Fruit fly (Drosophila melanogaster) whole organism, wandering third instar larva: ENCODE measurements around the gene Actn3.
"Not testable (repeated sequence)": the region's sequence is repeated elsewhere in the genome, so short reads cannot be mapped to it uniquely, and the experiment has no call there.

Experiments used
- Abd-B ChIP-seq: fragments of >200 bp; optimal IDR thresholded peaks from 2 replicates; lab custom pipeline; 2017; ENCODE audit warnings: missing biosample characterization, missing genetic modification characterization
- CG32264 ChIP-seq: fragments of 200-800 bp; sonication (Bioruptor generic); optimal IDR thresholded peaks from 2 replicates; lab custom pipeline; 2016; ENCODE audit warnings: missing biosample characterization, missing genetic modification characterization
- CG9705 ChIP-seq: fragments of 200-800 bp; sonication (Bioruptor generic); optimal IDR thresholded peaks from 2 replicates; lab custom pipeline; 2018; ENCODE audit warnings: missing biosample characterization, mild to moderate bottlenecking, missing genetic modification characterization
- CrebA ChIP-seq: fragments of 200-800 bp; sonication (Bioruptor generic); optimal IDR thresholded peaks from 2 replicates; lab custom pipeline; 2016; ENCODE audit warnings: missing biosample characterization, mild to moderate bottlenecking, missing genetic modification characterization, borderline replicate concordance
- Dif ChIP-seq: fragments of 200-275, 200-300 bp; sonication (Bioruptor generic); optimal IDR thresholded peaks from 2 replicates; lab custom pipeline; 2018; ENCODE audit warnings: missing biosample characterization, missing genetic modification characterization; ENCODE audit not compliant: partially characterized antibody
- GATAd ChIP-seq: sonication (Bioruptor generic); optimal IDR thresholded peaks from 2 replicates; lab custom pipeline; 2016; ENCODE audit warnings: missing biosample characterization, missing genetic modification characterization
- HLH106 ChIP-seq: fragments of 200-800 bp; optimal IDR thresholded peaks from 3 replicates; lab custom pipeline; 2019; ENCODE audit warnings: missing biosample characterization, mild to moderate bottlenecking, missing genetic modification characterization, moderate library complexity
- Hnf4 ChIP-seq: fragments of 200-800 bp; sonication (Bioruptor generic); optimal IDR thresholded peaks from 2 replicates; lab custom pipeline; 2016; ENCODE audit warnings: missing biosample characterization, mild to moderate bottlenecking, missing genetic modification characterization
- Hr78 ChIP-seq: fragments of >200 bp; optimal IDR thresholded peaks from 2 replicates; lab custom pipeline; 2017; ENCODE audit warnings: missing biosample characterization, missing genetic modification characterization
- Hr83 ChIP-seq: fragments of 200-300 bp; sonication (Bioruptor generic); optimal IDR thresholded peaks from 2 replicates; lab custom pipeline; 2016; ENCODE audit warnings: missing biosample characterization, mild to moderate bottlenecking, missing genetic modification characterization, moderate library complexity; ENCODE audit not compliant: poor library complexity, severe bottlenecking
- Jra ChIP-seq: sonication (Bioruptor generic); optimal IDR thresholded peaks from 2 replicates; lab custom pipeline; 2016; ENCODE audit warnings: missing biosample characterization, missing genetic modification characterization
- Mio ChIP-seq: sonication (Bioruptor generic); optimal IDR thresholded peaks from 2 replicates; lab custom pipeline; 2016; ENCODE audit warnings: missing biosample characterization, missing genetic modification characterization
- N ChIP-seq: fragments of >200 bp; optimal IDR thresholded peaks from 2 replicates; lab custom pipeline; 2018; ENCODE audit warnings: missing biosample characterization, missing external identifiers, missing genetic modification characterization
- OdsH ChIP-seq: fragments of 200-800 bp; sonication (Bioruptor generic); optimal IDR thresholded peaks from 2 replicates; lab custom pipeline; 2016; ENCODE audit warnings: missing biosample characterization, mild to moderate bottlenecking, missing genetic modification characterization
- Rel ChIP-seq, 2 experiments: fragments of 200-800 bp; sonication (Bioruptor generic) in 1 of 2; optimal IDR thresholded peaks; 2 replicates in 1 of 2; 3 replicates in 1 of 2; lab custom pipeline; 2016 to 2019; ENCODE audit warnings: mild to moderate bottlenecking in 2 of 2, missing biosample characterization in 2 of 2, missing genetic modification characterization in 2 of 2, moderate library complexity in 1 of 2
- Sp1 ChIP-seq: fragments of 200-800 bp; sonication (Bioruptor generic); optimal IDR thresholded peaks from 3 replicates; lab custom pipeline; 2019; ENCODE audit warnings: missing biosample characterization, mild to moderate bottlenecking, missing genetic modification characterization, moderate library complexity
- Vsx2 ChIP-seq: fragments of 200-300, 225-300 bp; sonication (Bioruptor generic); optimal IDR thresholded peaks from 2 replicates; lab custom pipeline; 2018; ENCODE audit warnings: missing biosample characterization, missing genetic modification characterization; ENCODE audit not compliant: partially characterized antibody
- brk ChIP-seq: fragments of 200-800 bp; sonication (Bioruptor generic); optimal IDR thresholded peaks from 2 replicates; lab custom pipeline; 2016; ENCODE audit warnings: missing biosample characterization, mild to moderate bottlenecking, missing genetic modification characterization
- dl ChIP-seq, 2 experiments: fragments of 175-275, 200-275 bp in 1 of 2; fragments of 200-275 bp in 1 of 2; sonication (Bioruptor generic); optimal IDR thresholded peaks; lab custom pipeline; 2018; ENCODE audit warnings: mild to moderate bottlenecking in 2 of 2, missing biosample characterization in 2 of 2, missing genetic modification characterization in 2 of 2, moderate library complexity in 2 of 2; ENCODE audit not compliant: partially characterized antibody in 2 of 2, insufficient read depth in 1 of 2
- dmrt93B ChIP-seq: fragments of 200-800 bp; sonication (Bioruptor generic); optimal IDR thresholded peaks from 2 replicates; lab custom pipeline; 2018; ENCODE audit warnings: missing biosample characterization, mild to moderate bottlenecking, missing genetic modification characterization
- dsf ChIP-seq: sonication (Bioruptor generic); optimal IDR thresholded peaks from 2 replicates; lab custom pipeline; 2016; ENCODE audit warnings: missing biosample characterization, missing genetic modification characterization, borderline replicate concordance
- ey ChIP-seq: fragments of 200-800 bp; sonication (Bioruptor generic); optimal IDR thresholded peaks from 2 replicates; lab custom pipeline; 2016; ENCODE audit warnings: missing biosample characterization, missing genetic modification characterization
- foxo ChIP-seq, 2 experiments: fragments of 200-800 bp; sonication (Bioruptor generic); optimal IDR thresholded peaks; 2 replicates in 1 of 2; 3 replicates in 1 of 2; lab custom pipeline; 2016 to 2017; ENCODE audit warnings: missing biosample characterization in 2 of 2, missing genetic modification characterization in 2 of 2
- fru ChIP-seq: fragments of 200-800 bp; sonication (Bioruptor generic); optimal IDR thresholded peaks from 3 replicates; lab custom pipeline; 2016; ENCODE audit warnings: missing biosample characterization, mild to moderate bottlenecking, missing genetic modification characterization
- h ChIP-seq: fragments of 200-800 bp; sonication (Bioruptor generic); optimal IDR thresholded peaks from 3 replicates; lab custom pipeline; 2016; ENCODE audit warnings: missing biosample characterization, mild to moderate bottlenecking, missing genetic modification characterization
- jim ChIP-seq: fragments of 175-275, 200-325 bp; sonication (Bioruptor generic); optimal IDR thresholded peaks from 2 replicates; lab custom pipeline; 2016; ENCODE audit warnings: missing biosample characterization, mild to moderate bottlenecking, missing genetic modification characterization
- pan ChIP-seq: fragments of >200 bp; optimal IDR thresholded peaks from 2 replicates; lab custom pipeline; 2017
- psq ChIP-seq: fragments of 200-800 bp; sonication (Bioruptor generic); optimal IDR thresholded peaks from 3 replicates; lab custom pipeline; 2017; ENCODE audit warnings: missing biosample characterization, mild to moderate bottlenecking, missing genetic modification characterization, moderate library complexity
- rgr ChIP-seq: fragments of 200-800 bp; sonication (Bioruptor generic); optimal IDR thresholded peaks from 3 replicates; lab custom pipeline; 2016; ENCODE audit warnings: missing biosample characterization, mild to moderate bottlenecking, missing genetic modification characterization
- sage ChIP-seq: fragments of 200-800 bp; sonication (Bioruptor generic); optimal IDR thresholded peaks from 2 replicates; lab custom pipeline; 2016; ENCODE audit warnings: missing biosample characterization, mild to moderate bottlenecking, missing genetic modification characterization
- sv ChIP-seq: fragments of 200-800 bp; sonication (Bioruptor generic); optimal IDR thresholded peaks from 3 replicates; lab custom pipeline; 2016; ENCODE audit warnings: missing biosample characterization, missing genetic modification characterization
- woc ChIP-seq: sonication (Bioruptor generic); optimal IDR thresholded peaks from 2 replicates; lab custom pipeline; 2016; ENCODE audit warnings: missing biosample characterization, mild to moderate bottlenecking, missing genetic modification characterization

Gene Actn3

DNA sequence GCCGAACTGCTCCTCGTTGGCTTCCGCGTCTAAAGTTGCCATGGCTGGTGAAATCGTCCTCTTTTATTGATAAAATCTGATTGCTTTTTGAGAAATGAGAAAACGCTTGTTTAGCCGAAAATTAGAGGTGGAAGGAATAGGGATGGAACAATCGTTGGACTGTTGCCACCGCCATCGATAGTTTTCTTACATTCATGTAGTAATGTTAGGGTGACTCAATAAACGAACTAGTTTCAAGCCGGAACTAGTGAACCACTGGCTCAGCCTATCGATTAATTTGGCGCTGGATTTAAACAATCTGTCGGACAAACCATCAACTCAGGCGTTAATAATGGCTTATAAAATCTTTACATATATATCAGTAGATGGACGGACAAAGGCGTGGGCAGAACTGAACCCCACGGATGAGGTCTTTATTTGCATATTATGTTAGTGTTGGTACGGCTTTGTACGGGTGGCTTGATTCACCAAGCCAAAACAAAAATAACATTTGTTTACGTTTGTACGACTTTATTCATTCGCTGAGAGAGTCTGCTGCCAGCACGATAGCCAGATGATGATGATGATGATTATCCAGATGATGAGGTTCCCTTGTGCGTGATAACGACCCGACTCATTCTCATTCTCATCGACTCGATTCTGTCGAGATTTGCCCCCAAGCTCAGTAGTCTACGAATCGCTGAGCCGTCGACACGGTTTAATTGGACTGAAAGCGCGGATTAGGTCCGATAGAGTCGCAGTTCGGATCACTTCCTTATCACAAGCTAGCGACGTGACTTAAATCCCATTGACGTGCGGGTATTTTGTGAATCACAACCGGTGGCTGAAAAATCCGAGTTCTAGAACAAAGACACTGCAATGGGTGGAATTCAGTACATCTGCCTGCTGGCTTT lies 24.9 kb upstream of the Actn3 start, which contains the start of the genes Sf3a1 and Irc:
TSS of gene Sf3a1 (minus strand) at position 138 of the 893 bp plus-strand sequence.
TSS of gene Irc (plus strand) at position 658 of the 893 bp plus-strand sequence.
- TF ChIP-seq foxo (GFP tag; optimal IDR thresholded peaks at IDR 0.05; lab: Kevin White, UChicago) (no peak), rgr (peak; percentile 4), sage (GFP tag; lab: Kevin White, UChicago) (no peak), Hr83 (GFP tag; lab: Kevin White, UChicago) (peak; percentile 60), Jra (peak; percentile 37), Hnf4 (GFP tag; lab: Kevin White, UChicago) (peak; percentile 50), dl (GFP tag; optimal IDR thresholded peaks at IDR 0.05; lab: Kevin White, UChicago; ENCODE audit: insufficient read depth in 1 of 2, partially characterized antibody in 2 of 2) (no peak), OdsH (GFP tag; lab: Kevin White, UChicago) (no peak), ey (GFP tag; lab: Kevin White, UChicago) (peak; percentile 13), fru (peak; percentile 95), Rel (GFP tag; optimal IDR thresholded peaks at IDR 0.05; lab: Kevin White, UChicago) (no peak), Rel (tag; optimal IDR thresholded peaks at IDR 0.05; lab: Kevin White, UChicago) (peak; percentile 96)

- TF ChIP-seq h (GFP tag; lab: Kevin White, UChicago) = peak; percentile 41
- peak; percentile 14 for TF ChIP-seq CG9705 (GFP tag; lab: Kevin White, UChicago)
- no peak for TF ChIP-seq jim
- peak in 1 of 2 experiments; percentile 59 for TF ChIP-seq foxo (GFP tag; optimal IDR thresholded peaks at IDR 0.05; lab: Kevin White, UChicago)
- TF ChIP-seq brk (GFP tag; lab: Kevin White, UChicago) = no peak
- TF ChIP-seq dsf (GFP tag; lab: Kevin White, UChicago) = no peak
- peak; percentile 52 for TF ChIP-seq HLH106 (tag; lab: Kevin White, UChicago)
- no peak for TF ChIP-seq pan (lab: Kevin White, UChicago)
- TF ChIP-seq rgr = no peak
- TF ChIP-seq CG32264 (GFP tag; lab: Kevin White, UChicago) = peak; percentile 20
- peak; percentile 46 for TF ChIP-seq fru
- TF ChIP-seq dl (GFP tag; optimal IDR thresholded peaks at IDR 0.05; lab: Kevin White, UChicago; ENCODE audit: insufficient read depth in 1 of 2, partially characterized antibody in 2 of 2) = no peak
- TF ChIP-seq sv (GFP tag; lab: Kevin White, UChicago) = no peak
- TF ChIP-seq woc (GFP tag; lab: Kevin White, UChicago) = peak; percentile 39
- TF ChIP-seq Sp1 (GFP tag; lab: Kevin White, UChicago) = peak; percentile 49
These were observed 18.7 kb upstream of the Actn3 start, which contains the start of the genes EMC2A and CG3534 for dm6 chr3R:16996059-16996959. EMC2A (minus strand) TSS chr3R:16996071. CG3534 (plus strand) TSS chr3R:16996446.

- not testable (repeated sequence) for TF ChIP-seq dl (GFP tag; optimal IDR thresholded peaks at IDR 0.05; lab: Kevin White, UChicago; ENCODE audit: insufficient read depth in 1 of 2, partially characterized antibody in 2 of 2); Rel (GFP tag; optimal IDR thresholded peaks at IDR 0.05; lab: Kevin White, UChicago); Rel (tag; optimal IDR thresholded peaks at IDR 0.05; lab: Kevin White, UChicago); sv (GFP tag; lab: Kevin White, UChicago)
These were observed 15.1 kb upstream of the Actn3 start, which contains the start of gene CG31274 for dm6 chr3R:16992716-16993115. CG31274 (plus strand) TSS chr3R:16993016.

DNA sequence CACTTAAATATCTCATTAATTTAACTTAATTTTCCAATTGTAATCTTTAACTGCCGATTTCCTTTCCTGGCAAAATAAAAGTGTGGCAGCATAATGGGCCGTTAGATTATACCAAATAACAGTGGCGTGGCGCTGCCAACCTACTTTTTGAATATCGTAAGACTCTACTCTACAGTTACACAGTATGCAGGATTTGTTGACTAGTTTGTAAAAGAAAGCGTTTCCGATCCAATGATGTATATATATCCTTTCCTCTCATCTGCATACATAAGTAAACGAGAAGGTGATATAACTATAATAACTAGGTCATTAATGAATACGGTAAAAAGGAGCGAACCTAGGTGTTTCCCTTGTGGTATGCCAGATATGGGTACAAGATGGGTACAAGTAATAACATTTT lies 14.2 kb upstream of the Actn3 start, which contains the start of gene EMC2B:
TSS of gene EMC2B (minus strand) at position 98 of the 400 bp plus-strand sequence.
- peak; percentile 8 for TF ChIP-seq Mio (GFP tag; lab: Kevin White, UChicago)
- TF ChIP-seq rgr = peak; percentile 46
- no peak for TF ChIP-seq jim
- no peak for TF ChIP-seq Vsx2 (GFP tag; lab: Kevin White, UChicago)
- peak; percentile 67 for TF ChIP-seq Jra
- TF ChIP-seq pan (lab: Kevin White, UChicago) = no peak
- no peak for TF ChIP-seq Abd-B
- peak; percentile 57 for TF ChIP-seq fru
- peak in 1 of 2 experiments; percentile 71 for TF ChIP-seq foxo (GFP tag; optimal IDR thresholded peaks at IDR 0.05; lab: Kevin White, UChicago)
- no peak for TF ChIP-seq brk (GFP tag; lab: Kevin White, UChicago)
- peak; percentile 84 for TF ChIP-seq Hr83 (GFP tag; lab: Kevin White, UChicago)
- no peak for TF ChIP-seq GATAd
- TF ChIP-seq OdsH (GFP tag; lab: Kevin White, UChicago) = peak; percentile 19
- TF ChIP-seq Hr78 (GFP tag; lab: Kevin White, UChicago) = no peak
- TF ChIP-seq psq (GFP tag; lab: Kevin White, UChicago) = no peak
- TF ChIP-seq CrebA = no peak
- no peak for TF ChIP-seq sage (GFP tag; lab: Kevin White, UChicago)
- TF ChIP-seq sv (GFP tag; lab: Kevin White, UChicago) = no peak
- peak; percentile 53 for TF ChIP-seq h (GFP tag; lab: Kevin White, UChicago)
- peak; percentile 56 for TF ChIP-seq HLH106 (tag; lab: Kevin White, UChicago)
- TF ChIP-seq Rel (GFP tag; optimal IDR thresholded peaks at IDR 0.05; lab: Kevin White, UChicago) = no peak
- peak; percentile 9 for TF ChIP-seq Rel (tag; optimal IDR thresholded peaks at IDR 0.05; lab: Kevin White, UChicago)
- peak; percentile 16 for TF ChIP-seq Sp1 (GFP tag; lab: Kevin White, UChicago)
- peak; percentile 21 for TF ChIP-seq ey (GFP tag; lab: Kevin White, UChicago)
- peak; percentile 15 for TF ChIP-seq dmrt93B (GFP tag; lab: Kevin White, UChicago)
- no peak for TF ChIP-seq Dif (GFP tag; lab: Kevin White, UChicago)
- TF ChIP-seq N (GFP tag; lab: Kevin White, UChicago) = no peak
- no peak for TF ChIP-seq dl (GFP tag; optimal IDR thresholded peaks at IDR 0.05; lab: Kevin White, UChicago; ENCODE audit: insufficient read depth in 1 of 2, partially characterized antibody in 2 of 2)
- peak; percentile 76 for TF ChIP-seq woc (GFP tag; lab: Kevin White, UChicago)
